Fruit fly (Drosophila melanogaster) S2 (cell line): Measurements from ENCODE around the gene CG45487.

Experiments
- CG8478 ChIP-seq: fragments of >200 bp; optimal IDR thresholded peaks from 2 replicates; lab custom pipeline; 2018
- CTCF ChIP-seq, 2 experiments: fragments of >200 bp; optimal IDR thresholded peaks; 2 replicates each; lab custom pipeline; 2018

DNA sequence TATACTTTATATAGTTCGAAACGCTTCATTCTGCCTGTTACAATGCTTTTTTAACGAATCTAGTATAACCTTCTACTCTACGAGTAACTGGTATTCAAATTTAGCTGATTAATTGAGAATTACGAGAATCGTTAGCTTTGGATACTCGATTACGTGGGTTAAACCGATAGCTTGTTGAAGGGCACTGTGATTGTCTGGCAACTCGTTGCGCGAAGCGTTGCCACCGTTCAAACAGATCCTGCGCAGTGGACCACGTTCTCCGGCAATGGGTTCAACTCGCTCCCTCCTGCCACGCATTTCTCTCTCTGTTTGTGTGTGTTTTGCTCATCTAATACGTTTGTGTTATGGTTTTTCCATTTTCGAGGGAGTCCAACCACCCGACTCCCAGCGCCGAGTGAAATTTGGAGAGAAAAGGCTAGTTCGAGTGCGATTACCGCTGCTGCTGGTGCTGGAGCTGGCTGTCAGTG, 45.8 kb upstream of the CG45487 start, which contains the start of gene Nep3:
- TF ChIP-seq CG8478 (lab: Kevin White, UChicago), result no peak
- no peak for TF ChIP-seq CTCF (optimal IDR thresholded peaks at IDR 0.05; lab: Kevin White, UChicago)
